Worm (Caenorhabditis elegans) whole organism, late embryonic: ENCODE data around the gene R03E9.2.

Experiments
- ama-1 ChIP-seq: fragments of 150-350 bp; optimal IDR thresholded peaks from 2 replicates; lab custom pipeline; 2014
- ceh-2 ChIP-seq: sonication (generic microtip); optimal IDR thresholded peaks from 2 replicates; lab custom pipeline; 2016; ENCODE audit warnings: missing genotype, missing genetic modification characterization, missing compliant biosample characterization
- ceh-24 ChIP-seq: sonication (generic microtip); optimal IDR thresholded peaks from 2 replicates; lab custom pipeline; 2016; ENCODE audit warnings: mild to moderate bottlenecking, missing genetic modification characterization, missing compliant biosample characterization
- ceh-48 ChIP-seq: sonication (generic microtip); optimal IDR thresholded peaks from 2 replicates; lab custom pipeline; 2016; ENCODE audit warnings: missing genetic modification characterization, inconsistent platforms, missing compliant biosample characterization
- ceh-9 ChIP-seq: sonication (generic microtip); optimal IDR thresholded peaks from 2 replicates; lab custom pipeline; 2016; ENCODE audit warnings: mild to moderate bottlenecking, missing genetic modification characterization, inconsistent platforms, missing compliant biosample characterization
- dmd-4 ChIP-seq: sonication (generic microtip); optimal IDR thresholded peaks from 2 replicates; lab custom pipeline; 2016; ENCODE audit warnings: borderline replicate concordance, missing genetic modification characterization, missing compliant biosample characterization
- elt-2 ChIP-seq: sonication (generic microtip); optimal IDR thresholded peaks from 2 replicates; lab custom pipeline; 2016; ENCODE audit warnings: missing genetic modification reagents, missing genetic modification characterization, missing compliant biosample characterization
- elt-4 ChIP-seq: sonication (generic microtip); optimal IDR thresholded peaks from 2 replicates; lab custom pipeline; 2016; ENCODE audit warnings: missing genetic modification characterization, missing compliant biosample characterization
- nfya-1 ChIP-seq: sonication (generic microtip); optimal IDR thresholded peaks from 2 replicates; lab custom pipeline; 2017; ENCODE audit warnings: missing genetic modification characterization, mild to moderate bottlenecking, missing compliant biosample characterization, antibody characterized with exemption, moderate library complexity
- pat-9 ChIP-seq: fragments of 200-800 bp; sonication (Bioruptor generic); optimal IDR thresholded peaks from 2 replicates; lab custom pipeline; 2018; ENCODE audit warnings: mild to moderate bottlenecking, missing genetic modification characterization, moderate library complexity, missing compliant biosample characterization
- pqm-1 ChIP-seq: sonication (generic microtip); optimal IDR thresholded peaks from 2 replicates; lab custom pipeline; 2016; ENCODE audit warnings: missing genetic modification characterization, missing compliant biosample characterization
- tbx-2 ChIP-seq: sonication (generic microtip); optimal IDR thresholded peaks from 2 replicates; lab custom pipeline; 2016; ENCODE audit warnings: missing genetic modification characterization, missing compliant biosample characterization
- zip-5 ChIP-seq: sonication (generic microtip); optimal IDR thresholded peaks from 2 replicates; lab custom pipeline; 2016; ENCODE audit warnings: missing genetic modification characterization, missing compliant biosample characterization
- ztf-16 ChIP-seq: sonication (generic microtip); optimal IDR thresholded peaks from 2 replicates; lab custom pipeline; 2017; ENCODE audit warnings: missing genetic modification characterization, missing compliant biosample characterization

DNA sequence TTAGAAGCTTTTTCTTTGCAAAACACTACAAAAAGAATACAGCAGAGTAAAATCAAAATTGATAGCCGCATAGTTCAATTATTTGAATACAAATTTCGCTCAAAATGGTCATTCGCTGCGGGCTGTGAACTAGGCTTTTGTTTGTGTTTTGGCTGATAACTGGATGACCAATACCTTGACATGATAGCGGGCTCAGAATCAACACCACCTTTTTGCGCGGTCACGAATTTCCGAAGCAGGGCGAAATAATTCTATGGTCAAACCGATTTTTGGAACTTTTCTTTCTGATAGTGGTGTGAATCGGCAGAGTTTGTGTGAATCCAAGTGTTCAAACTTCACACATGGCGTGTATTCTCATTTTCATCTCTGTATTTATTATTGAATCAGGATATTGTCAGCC is 34.8 kb downstream of the R03E9.2 start, which contains the start of the genes F38B6.7 and F38B6.2:
- TF ChIP-seq ama-1 (lab: Kevin White, UChicago) (no peak), pqm-1 (no peak), ceh-24 (no peak), ceh-2 (tag; lab: Kevin White, UChicago) (no peak), elt-4 (tag; lab: Kevin White, UChicago) (no peak), elt-2 (tag; lab: Kevin White, UChicago) (no peak), dmd-4 (tag; lab: Kevin White, UChicago) (no peak), ztf-16 (tag; lab: Kevin White, UChicago) (no peak), nfya-1 (tag; lab: Kevin White, UChicago) (no peak), zip-5 (no peak), ceh-48 (no peak), pat-9 (tag; lab: Kevin White, UChicago) (no peak), ceh-9 (no peak), tbx-2 (no peak)
